Worm (Caenorhabditis elegans) whole organism, L1 larva: ENCODE results near the gene puf-5.

Experiments
- F16B12.6 ChIP-seq: fragments of 150-350 bp; optimal IDR thresholded peaks from 2 replicates; lab custom pipeline; 2014; ENCODE audit warnings: missing biosample characterization, missing genetic modification characterization
- Y116A8C.19 ChIP-seq: sonication (generic microtip); optimal IDR thresholded peaks from 2 replicates; lab custom pipeline; 2016; ENCODE audit warnings: missing compliant biosample characterization, missing genetic modification characterization, borderline replicate concordance
- aha-1 ChIP-seq: fragments of 150-350 bp; optimal IDR thresholded peaks from 2 replicates; lab custom pipeline; 2014; ENCODE audit warnings: missing biosample characterization, missing genetic modification characterization
- alr-1 ChIP-seq: fragments of 200-800 bp; sonication (Bioruptor generic); optimal IDR thresholded peaks from 2 replicates; lab custom pipeline; 2018; ENCODE audit warnings: borderline replicate concordance, mild to moderate bottlenecking, missing genetic modification characterization, missing compliant biosample characterization
- ama-1 ChIP-seq: fragments of 150-350 bp; optimal IDR thresholded peaks from 2 replicates; lab custom pipeline; 2014
- blmp-1 ChIP-seq: fragments of 150-350 bp; optimal IDR thresholded peaks from 2 replicates; lab custom pipeline; 2014; ENCODE audit warnings: missing biosample characterization, missing genetic modification characterization
- ceh-63 ChIP-seq: fragments of 200-800 bp; sonication (Bioruptor generic); optimal IDR thresholded peaks from 2 replicates; lab custom pipeline; 2018; ENCODE audit warnings: mild to moderate bottlenecking, missing genetic modification characterization, missing compliant biosample characterization
- ceh-82 ChIP-seq, 3 experiments: fragments of 150-350 bp in 1 of 3; sonication (generic microtip) in 2 of 3; optimal IDR thresholded peaks; 2 replicates each; lab custom pipeline; 2014 to 2017; ENCODE audit warnings: missing biosample characterization in 3 of 3, missing genetic modification characterization in 3 of 3
- efl-1 ChIP-seq, 4 experiments: fragments of 150-350 bp; optimal IDR thresholded peaks in 3 of 4; peaks in 1 of 4; 1 replicate in 1 of 4; 2 replicates in 3 of 4; lab custom pipeline; 2014; ENCODE audit warnings: missing biosample characterization in 2 of 4, missing genetic modification characterization in 2 of 4, missing genetic modification reagents in 2 of 4
- elt-2 ChIP-seq: sonication (generic microtip); optimal IDR thresholded peaks from 2 replicates; lab custom pipeline; 2016; ENCODE audit warnings: missing genetic modification characterization, mild to moderate bottlenecking, inconsistent platforms, missing compliant biosample characterization, missing genetic modification reagents
- ets-5 ChIP-seq: fragments of 200-800 bp; sonication (Bioruptor generic); IDR thresholded peaks from 2 replicates; pipeline ENCODE4 v1.3.6; 2022; ENCODE audit warnings: missing genetic modification characterization, missing compliant biosample characterization
- fkh-4 ChIP-seq: sonication (generic microtip); optimal IDR thresholded peaks from 2 replicates; lab custom pipeline; 2016; ENCODE audit warnings: missing compliant biosample characterization, missing genetic modification characterization, borderline replicate concordance
- fkh-8 ChIP-seq: sonication (generic microtip); optimal IDR thresholded peaks from 2 replicates; lab custom pipeline; 2016; ENCODE audit warnings: mild to moderate bottlenecking, missing genetic modification characterization, missing compliant biosample characterization
- grh-1 ChIP-seq: fragments of 200-800 bp; sonication (Bioruptor generic); IDR thresholded peaks from 2 replicates; pipeline ENCODE4 v1.3.6; 2022; ENCODE audit warnings: missing genetic modification reagents, missing genetic modification characterization, missing compliant biosample characterization
- hpl-2 ChIP-seq: fragments of 150-350 bp; optimal IDR thresholded peaks from 2 replicates; lab custom pipeline; 2014; ENCODE audit warnings: missing biosample characterization, missing genetic modification reagents, missing genetic modification characterization
- jun-1 ChIP-seq: fragments of 150-350 bp; optimal IDR thresholded peaks from 2 replicates; lab custom pipeline; 2014; ENCODE audit warnings: missing biosample characterization, missing genetic modification reagents, missing genetic modification characterization
- lin-35 ChIP-seq, 2 experiments: fragments of 150-350 bp; optimal IDR thresholded peaks; 2 replicates each; lab custom pipeline; 2014; ENCODE audit warnings: missing biosample characterization in 2 of 2, missing genetic modification characterization in 2 of 2, missing genetic modification reagents in 2 of 2
- nhr-28 ChIP-seq: fragments of 150-350 bp; optimal IDR thresholded peaks from 2 replicates; lab custom pipeline; 2014; ENCODE audit warnings: missing biosample characterization, missing genetic modification characterization
- pag-3 ChIP-seq: sonication (generic microtip); optimal IDR thresholded peaks from 2 replicates; lab custom pipeline; 2017; ENCODE audit warnings: missing genetic modification characterization, mild to moderate bottlenecking, missing compliant biosample characterization, antibody characterized with exemption, borderline replicate concordance; ENCODE audit not compliant: insufficient read depth
- pqm-1 ChIP-seq: sonication (generic microtip); optimal IDR thresholded peaks from 3 replicates; lab custom pipeline; 2017; ENCODE audit warnings: missing biosample characterization, missing genetic modification characterization
- sup-37 ChIP-seq: fragments of 200-800 bp; sonication (Bioruptor generic); optimal IDR thresholded peaks from 2 replicates; lab custom pipeline; 2018; ENCODE audit warnings: mild to moderate bottlenecking, missing genetic modification characterization, missing compliant biosample characterization
- unc-98 ChIP-seq: fragments of 200-800 bp; sonication (Bioruptor generic); IDR thresholded peaks from 2 replicates; pipeline ENCODE4 v1.3.6; 2022; ENCODE audit warnings: missing genetic modification characterization, missing compliant biosample characterization
- zag-1 ChIP-seq: fragments of 150-350 bp; optimal IDR thresholded peaks from 2 replicates; lab custom pipeline; 2014; ENCODE audit warnings: missing biosample characterization, missing genetic modification characterization
- ztf-11 ChIP-seq, 2 experiments: sonication (generic microtip); optimal IDR thresholded peaks; 2 replicates each; lab custom pipeline; 2016 to 2017; ENCODE audit warnings: missing genetic modification characterization in 2 of 2, missing biosample characterization in 1 of 2, missing compliant biosample characterization in 1 of 2

puf-5 gene

DNA sequence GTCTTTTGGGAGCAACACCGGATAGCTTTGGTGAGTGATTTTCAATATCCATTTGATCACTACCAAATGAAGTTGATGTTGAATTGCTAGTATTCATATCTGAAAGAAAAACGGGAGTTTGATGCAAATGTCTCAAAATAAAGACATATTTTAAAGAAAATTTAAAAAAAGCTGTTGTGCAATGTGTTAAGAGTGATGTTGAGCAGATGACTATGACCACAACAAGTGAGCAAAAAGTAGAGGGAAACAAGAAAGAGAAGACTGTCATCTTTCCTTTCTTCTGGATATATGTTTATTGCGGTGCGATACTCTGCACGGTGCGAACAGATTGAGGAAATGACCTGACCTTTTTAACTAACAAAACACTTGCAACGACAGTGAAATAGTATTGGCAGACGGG, 48.1 kb downstream of the puf-5 start, which contains the start of gene T22C8.4 (continued):
- TF ChIP-seq grh-1 (GFP tag; lab: Robert Waterston, UW) (no peak), unc-98 (GFP tag; lab: Robert Waterston, UW) (no peak), pag-3 (no peak), ets-5 (GFP tag; lab: Robert Waterston, UW) (no peak)
- TF ChIP-seq, all 84 proteins: peak for 0

DNA sequence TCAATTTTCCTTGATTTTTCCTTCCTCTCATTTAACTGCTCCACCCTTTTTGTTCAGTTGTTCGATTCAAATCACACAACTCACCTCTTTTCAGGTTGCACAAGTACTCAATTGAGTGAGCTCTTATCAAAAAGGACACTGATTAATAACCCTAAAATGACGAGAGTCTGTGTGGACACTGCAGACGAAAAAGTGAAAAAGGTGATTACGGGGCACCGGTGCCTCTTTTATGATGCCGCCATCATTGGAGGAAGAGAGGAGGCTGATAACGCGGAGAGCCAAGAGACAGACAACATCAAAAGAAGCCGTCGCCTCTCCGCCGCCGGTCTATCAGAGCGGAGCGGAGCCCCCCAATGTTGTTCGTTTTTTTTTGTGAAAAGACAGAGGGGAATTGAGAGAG, 49.8 kb downstream of the puf-5 start, which contains the start of gene sptf-2:
Gene sptf-2, plus strand, starts transcription at position 297 of the 400 bp plus-strand sequence.
- TF ChIP-seq jun-1 (tag; lab: Kevin White, UChicago), result peak; percentile 34
- peak; percentile 91 for TF ChIP-seq elt-2
- TF ChIP-seq fkh-8 (tag; lab: Kevin White, UChicago), result no peak
- no peak for TF ChIP-seq blmp-1 (tag; lab: Kevin White, UChicago)
- TF ChIP-seq alr-1 (tag; lab: Kevin White, UChicago), result no peak
- TF ChIP-seq ama-1 (lab: Kevin White, UChicago), result no peak
- no peak for TF ChIP-seq F16B12.6 (tag; lab: Kevin White, UChicago)
- TF ChIP-seq lin-35 (GFP tag; optimal IDR thresholded peaks at IDR 0.05; lab: Kevin White, UChicago), result peak in 1 of 2 experiments; percentile 21
- TF ChIP-seq pqm-1 (tag; lab: Kevin White, UChicago), result peak; percentile 89
- TF ChIP-seq nhr-28 (tag; lab: Kevin White, UChicago), result no peak
- TF ChIP-seq sup-37 (GFP tag; lab: Kevin White, UChicago), result no peak
- TF ChIP-seq hpl-2 (GFP tag; lab: Kevin White, UChicago), result no peak
- no peak for TF ChIP-seq ceh-82 (tag; optimal IDR thresholded peaks at IDR 0.05; lab: Kevin White, UChicago)
- TF ChIP-seq Y116A8C.19 (tag; lab: Kevin White, UChicago), result no peak
- no peak for TF ChIP-seq zag-1 (tag; lab: Kevin White, UChicago)
- TF ChIP-seq efl-1 (optimal IDR thresholded peaks at IDR 0.05; lab: Kevin White, UChicago), result no peak
- peak in 1 of 2 experiments; percentile 88 for TF ChIP-seq efl-1 (GFP tag; optimal IDR thresholded peaks at IDR 0.05 in 1 of 2; lab: Kevin White, UChicago)
- TF ChIP-seq fkh-4 (tag; lab: Kevin White, UChicago), result no peak
- no peak for TF ChIP-seq aha-1 (tag; lab: Kevin White, UChicago)
- no peak for TF ChIP-seq ztf-11 (tag; optimal IDR thresholded peaks at IDR 0.05; lab: Kevin White, UChicago)
- TF ChIP-seq ceh-63, result no peak
- TF ChIP-seq, all 84 proteins: peak for 5

DNA sequence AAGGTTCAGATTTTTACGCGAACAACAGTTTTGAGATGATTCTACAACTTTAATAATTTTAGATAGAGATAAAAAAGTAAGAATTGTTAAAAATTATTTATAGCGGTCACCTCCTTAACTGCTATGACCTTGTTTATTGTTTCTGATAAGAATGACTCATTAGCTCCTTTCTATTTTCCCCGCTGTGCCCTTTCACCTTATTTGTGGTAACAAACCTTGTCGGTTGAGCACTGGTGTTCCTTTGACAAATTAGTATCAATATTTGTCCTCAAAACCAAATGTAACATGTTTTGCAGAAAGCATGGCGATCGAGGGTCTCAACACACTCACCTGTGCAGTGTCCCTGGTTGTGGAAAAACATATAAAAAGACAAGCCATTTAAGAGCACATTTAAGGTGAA, 51.3 kb downstream of the puf-5 start:
- TF ChIP-seq efl-1 (optimal IDR thresholded peaks at IDR 0.05; lab: Kevin White, UChicago), result no peak
- peak in 1 of 2 experiments; percentile 51 for TF ChIP-seq efl-1 (GFP tag; optimal IDR thresholded peaks at IDR 0.05 in 1 of 2; lab: Kevin White, UChicago)
- no peak for TF ChIP-seq ets-5 (GFP tag; lab: Robert Waterston, UW)
